Worm (Caenorhabditis elegans): ENCODE results near the gene twk-22.

twk-22 gene

ce11 chrX:16363637-16364036 is 57.4 kb downstream of the twk-22 start:
- TF ChIP-seq W03F9.2 (tag; optimal IDR thresholded peaks at IDR 0.05) = no peak
- no peak for TF ChIP-seq dao-5 (tag; optimal IDR thresholded peaks at IDR 0.05)
